Worm (Caenorhabditis elegans) whole organism, early embryonic: ENCODE measurements around the gene Y75B12B.10.
A peak's percentile ranks its signal among the peaks of the same experiment; 100 is the strongest.

Source experiments
- ama-1 ChIP-seq: fragments of 150-350 bp; optimal IDR thresholded peaks from 2 replicates; lab custom pipeline; 2014
- scrt-1 ChIP-seq: fragments of 200-800 bp; sonication (Bioruptor generic); IDR thresholded peaks from 2 replicates; pipeline ENCODE4 v1.3.6; 2022; ENCODE audit warnings: missing genetic modification characterization, missing compliant biosample characterization
- tbx-37 ChIP-seq: fragments of 200-800 bp; sonication (Bioruptor generic); conservative IDR thresholded peaks from 2 replicates; pipeline ENCODE4 v1.3.6; 2022; ENCODE audit warnings: missing genetic modification reagents, missing genetic modification characterization, missing compliant biosample characterization

ce11 chrV:15190903-15191302 lies 9.0 kb upstream of the Y75B12B.10 start, which contains the start of gene Y75B12B.11:
- peak; percentile 48 for TF ChIP-seq ama-1 (lab: Kevin White, UChicago)
- peak; percentile 80 for TF ChIP-seq tbx-37 (GFP tag; lab: Robert Waterston, UW)
- peak; percentile 93 for TF ChIP-seq scrt-1 (GFP tag; lab: Robert Waterston, UW)
